Fruit fly (Drosophila melanogaster): ENCODE results near the gene CG16986.

The CG16986 gene

DNA sequence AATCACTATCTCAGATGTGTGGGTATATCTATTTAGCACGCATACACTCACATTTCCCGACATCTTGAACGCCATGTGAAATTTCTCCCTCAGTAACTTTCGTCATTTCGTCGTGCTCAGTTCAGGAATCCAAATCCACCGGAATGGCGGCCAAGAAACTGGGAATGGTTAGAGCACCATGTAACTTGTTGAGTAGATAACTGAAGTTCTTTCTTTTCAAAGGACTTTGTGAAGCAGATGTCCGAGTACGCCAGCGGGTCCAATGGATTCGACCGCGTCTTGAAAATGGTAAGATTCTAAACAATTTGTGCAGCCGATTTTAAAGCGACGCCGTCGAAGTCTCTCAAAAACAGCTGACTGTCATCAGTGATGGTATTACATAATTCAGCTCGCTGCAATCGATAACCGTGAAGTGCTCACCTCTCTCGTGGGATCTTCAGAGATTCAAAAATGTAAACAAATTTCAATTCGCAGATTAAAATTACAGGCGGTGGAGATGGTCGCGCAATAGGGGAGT is 859 bp upstream of the CG16986 start, which contains the start of the genes CG16985 and CG12182 (continued):
- TF ChIP-seq CG12071 (GFP tag; optimal IDR thresholded peaks at IDR 0.05) (no peak), CG2116 (GFP tag; optimal IDR thresholded peaks at IDR 0.05) (peak; percentile 62), CHES-1-like (GFP tag; optimal IDR thresholded peaks at IDR 0.05) (peak; percentile 46), dm (GFP tag; optimal IDR thresholded peaks at IDR 0.05) (no peak), CG17361 (GFP tag; IDR thresholded peaks at IDR 0.05) (no peak), GATAe (GFP tag; conservative IDR thresholded peaks at IDR 0.05) (no peak), trh (GFP tag; optimal IDR thresholded peaks at IDR 0.05) (no peak), Dll (GFP tag; IDR thresholded peaks at IDR 0.05; ENCODE audit: partially characterized antibody) (peak; percentile 43; the same call in 1 of the 4 replicates), CG7271 (tag; optimal IDR thresholded peaks at IDR 0.05) (no peak), chm (GFP tag; IDR thresholded peaks at IDR 0.05) (no peak), CG12391 (tag; optimal IDR thresholded peaks at IDR 0.05) (peak; percentile 5), CG8089 (GFP tag; optimal IDR thresholded peaks at IDR 0.05) (no peak), CG34376 (GFP tag; optimal IDR thresholded peaks at IDR 0.05) (no peak), CG9437 (GFP tag; optimal IDR thresholded peaks at IDR 0.05) (no peak), CG15514 (GFP tag; optimal IDR thresholded peaks at IDR 0.05) (peak; percentile 26), CG33213 (GFP tag; optimal IDR thresholded peaks at IDR 0.05) (no peak), CG15011 (GFP tag; optimal IDR thresholded peaks at IDR 0.05) (no peak), CG13424 (tag; optimal IDR thresholded peaks at IDR 0.05) (no peak), Xrp1 (GFP tag; IDR thresholded peaks at IDR 0.05) (no peak), mirr (GFP tag; optimal IDR thresholded peaks at IDR 0.05) (no peak), fd3F (GFP tag; optimal IDR thresholded peaks at IDR 0.05) (no peak), usp (GFP tag; optimal IDR thresholded peaks at IDR 0.05) (no peak), CG9797 (GFP tag; optimal IDR thresholded peaks at IDR 0.05) (no peak), HLH54F (GFP tag; optimal IDR thresholded peaks at IDR 0.05) (no peak), pum (GFP tag; optimal IDR thresholded peaks at IDR 0.05) (no peak), p53 (GFP tag; optimal IDR thresholded peaks at IDR 0.05) (no peak), CG3065 (GFP tag; optimal IDR thresholded peaks at IDR 0.05) (no peak), bcd (GFP tag; optimal IDR thresholded peaks at IDR 0.05) (no peak), Trl (optimal IDR thresholded peaks at IDR 0.05) (peak in 1 of 2 experiments; percentile 18), Trl (GFP tag; optimal IDR thresholded peaks at IDR 0.05) (no peak), CG34422 (GFP tag; IDR thresholded peaks at IDR 0.05) (peak; percentile 55; the same call in 1 of the 3 replicates), ato (GFP tag; IDR thresholded peaks at IDR 0.05; ENCODE audit: partially characterized antibody) (peak; percentile 69), cwo (GFP tag; optimal IDR thresholded peaks at IDR 0.05) (no peak), stc (GFP tag; IDR thresholded peaks at IDR 0.05) (no peak), CG13894 (tag; optimal IDR thresholded peaks at IDR 0.05) (no peak), CG8924 (tag; optimal IDR thresholded peaks at IDR 0.05) (no peak), ERR (GFP tag; optimal IDR thresholded peaks at IDR 0.05) (no peak), CG10543 (GFP tag; optimal IDR thresholded peaks at IDR 0.05) (no peak), CG14710 (tag; optimal IDR thresholded peaks at IDR 0.05) (peak; percentile 7), Lpt (GFP tag; optimal IDR thresholded peaks at IDR 0.05) (no peak), CG43689 (GFP tag; IDR thresholded peaks at IDR 0.05) (no peak), exex (tag; optimal IDR thresholded peaks at IDR 0.05) (no peak), CG10959 (GFP tag; IDR thresholded peaks at IDR 0.05) (no peak), CG17359 (tag; optimal IDR thresholded peaks at IDR 0.05) (no peak), CG14667 (GFP tag; IDR thresholded peaks at IDR 0.05) (no peak), tio (GFP tag; optimal IDR thresholded peaks at IDR 0.05) (no peak), NC2β (GFP tag; optimal IDR thresholded peaks at IDR 0.05) (no peak), Adf1 (GFP tag; IDR thresholded peaks at IDR 0.05) (no peak), CG7839 (tag; optimal IDR thresholded peaks at IDR 0.05) (no peak), Oaz (GFP tag; IDR thresholded peaks at IDR 0.05) (no peak), org-1 (GFP tag; optimal IDR thresholded peaks at IDR 0.05) (no peak), NK7.1 (GFP tag; optimal IDR thresholded peaks at IDR 0.05) (no peak)

Data from whole organism, embryonic.